Fruit fly (Drosophila melanogaster): Measurements from ENCODE around the gene CG10274.

DNA sequence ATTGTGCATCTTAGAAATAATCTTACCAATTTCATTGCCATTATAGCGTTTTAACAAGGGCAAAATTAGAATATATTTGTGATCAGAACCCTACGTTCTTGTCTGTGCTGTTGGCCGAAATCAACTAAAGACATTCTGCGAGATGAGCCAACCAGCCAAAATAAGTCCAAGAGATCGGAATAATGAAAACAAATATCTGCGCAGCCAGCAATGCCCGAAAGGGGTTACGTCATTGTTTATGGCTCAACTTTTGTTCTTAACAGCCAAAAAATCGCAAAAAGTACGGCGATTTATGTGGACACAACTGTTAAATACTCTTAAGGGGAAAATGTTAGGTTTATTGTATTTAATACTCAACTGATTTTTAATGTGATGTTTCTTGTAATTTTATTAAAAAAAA lies 23.1 kb downstream of the CG10274 start, which contains the start of gene Cpr65Ay:
- TF ChIP-seq CG15710 (tag; optimal IDR thresholded peaks at IDR 0.05) (no peak), EcR (GFP tag; optimal IDR thresholded peaks at IDR 0.05) (no peak), CG10348 (GFP tag; IDR thresholded peaks at IDR 0.05) (no peak), CG13204 (GFP tag; optimal IDR thresholded peaks at IDR 0.05) (no peak), Snoo (tag; optimal IDR thresholded peaks at IDR 0.05) (no peak), CG8301 (tag; optimal IDR thresholded peaks at IDR 0.05) (no peak), CG14655 (GFP tag; optimal IDR thresholded peaks at IDR 0.05) (no peak)
